Fruit fly (Drosophila melanogaster): ENCODE results near the gene CG17328.

Gene CG17328

dm6 chr2L:16287602-16288392 is 11.9 kb upstream of the CG17328 start, which contains the start of the genes crp and pkaap (continued):
- no peak for TF ChIP-seq Nf-YA (GFP tag; IDR thresholded peaks at IDR 0.05)
- TF ChIP-seq B-H2 (GFP tag; optimal IDR thresholded peaks at IDR 0.05): peak; percentile 90
- peak; percentile 46 for TF ChIP-seq Vsx1 (GFP tag; optimal IDR thresholded peaks at IDR 0.05)
- peak; percentile 82 for TF ChIP-seq Side (GFP tag; optimal IDR thresholded peaks at IDR 0.05)
- peak; percentile 54 for TF ChIP-seq pb (GFP tag; optimal IDR thresholded peaks at IDR 0.05)
- TF ChIP-seq CG9876 (GFP tag; optimal IDR thresholded peaks at IDR 0.05): peak; percentile 84
- no peak for TF ChIP-seq Dbx (GFP tag; IDR thresholded peaks at IDR 0.05)
- no peak for TF ChIP-seq CG14441 (GFP tag; IDR thresholded peaks at IDR 0.05)
- TF ChIP-seq fd64A (GFP tag; optimal IDR thresholded peaks at IDR 0.05): no peak
- peak; percentile 22 for TF ChIP-seq CG8281 (tag; optimal IDR thresholded peaks at IDR 0.05)
- TF ChIP-seq chinmo (GFP tag; IDR thresholded peaks at IDR 0.05; ENCODE audit: partially characterized antibody): no peak
- no peak for TF ChIP-seq dimm (GFP tag; IDR thresholded peaks at IDR 0.05)
- no peak for TF ChIP-seq Aef1 (GFP tag; IDR thresholded peaks at IDR 0.05)
- TF ChIP-seq CG17328 (GFP tag; IDR thresholded peaks at IDR 0.05): no peak
- peak; percentile 60 for TF ChIP-seq ftz-f1 (GFP tag; optimal IDR thresholded peaks at IDR 0.05)
- TF ChIP-seq Nf-YC (tag; optimal IDR thresholded peaks at IDR 0.05): peak; percentile 40
- TF ChIP-seq CG2678 (tag; optimal IDR thresholded peaks at IDR 0.05): no peak
- TF ChIP-seq sens-2 (GFP tag; IDR thresholded peaks at IDR 0.05): no peak
- no peak for TF ChIP-seq knrl (GFP tag; IDR thresholded peaks at IDR 0.05; ENCODE audit: partially characterized antibody)
- TF ChIP-seq sna (GFP tag; IDR thresholded peaks at IDR 0.05; ENCODE audit: partially characterized antibody): no peak
- TF ChIP-seq CG6854 (GFP tag; optimal IDR thresholded peaks at IDR 0.05): peak; percentile 37
- peak; percentile 61 for TF ChIP-seq CG1529 (GFP tag; optimal IDR thresholded peaks at IDR 0.05)
- peak; percentile 82 for TF ChIP-seq MTF-1 (GFP tag; optimal IDR thresholded peaks at IDR 0.05; ENCODE audit: borderline replicate concordance)
- TF ChIP-seq nerfin-1 (tag; optimal IDR thresholded peaks at IDR 0.05): no peak
- peak; percentile 90 for TF ChIP-seq grn (GFP tag; optimal IDR thresholded peaks at IDR 0.05)
- peak; percentile 78 for TF ChIP-seq CG18599 (GFP tag; optimal IDR thresholded peaks at IDR 0.05)
- TF ChIP-seq Hmr (GFP tag; optimal IDR thresholded peaks at IDR 0.05): peak; percentile 91
- TF ChIP-seq Six4 (GFP tag; optimal IDR thresholded peaks at IDR 0.05): peak; percentile 66
- peak; percentile 68 for TF ChIP-seq CG10431 (GFP tag; optimal IDR thresholded peaks at IDR 0.05)
- TF ChIP-seq Hand (GFP tag; optimal IDR thresholded peaks at IDR 0.05): peak; percentile 64
- peak; percentile 79 for TF ChIP-seq CG4282 (GFP tag; optimal IDR thresholded peaks at IDR 0.05)
- TF ChIP-seq ken (GFP tag; IDR thresholded peaks at IDR 0.05): no peak
- no peak for TF ChIP-seq B-H1 (GFP tag; IDR thresholded peaks at IDR 0.05)
- TF ChIP-seq Xbp1 (GFP tag; optimal IDR thresholded peaks at IDR 0.05): peak; percentile 87
- TF ChIP-seq Tbp (GFP tag; optimal IDR thresholded peaks at IDR 0.05): peak; percentile 37
- TF ChIP-seq eve (GFP tag; optimal IDR thresholded peaks at IDR 0.05): no peak
- TF ChIP-seq mirr (GFP tag; optimal IDR thresholded peaks at IDR 0.05): peak; percentile 75
- no peak for TF ChIP-seq CG11560 (tag; IDR thresholded peaks at IDR 0.05)
- TF ChIP-seq scrt (GFP tag; optimal IDR thresholded peaks at IDR 0.05): peak; percentile 63
- no peak for TF ChIP-seq ham (GFP tag; IDR thresholded peaks at IDR 0.05)
- no peak for TF ChIP-seq Awh (GFP tag; IDR thresholded peaks at IDR 0.05)
- peak; percentile 87 for TF ChIP-seq pum (GFP tag; optimal IDR thresholded peaks at IDR 0.05)
- no peak for TF ChIP-seq nau (GFP tag; optimal IDR thresholded peaks at IDR 0.05)
- TF ChIP-seq ems (GFP tag; optimal IDR thresholded peaks at IDR 0.05): peak; percentile 68
- peak; percentile 98 for TF ChIP-seq gfzf (GFP tag; optimal IDR thresholded peaks at IDR 0.05)
- no peak for TF ChIP-seq CG31441 (GFP tag; IDR thresholded peaks at IDR 0.05)
- TF ChIP-seq NC2α (GFP tag; optimal IDR thresholded peaks at IDR 0.05): peak; percentile 75
- no peak for TF ChIP-seq CG11085 (GFP tag; IDR thresholded peaks at IDR 0.05)
- no peak for TF ChIP-seq danr (GFP tag; IDR thresholded peaks at IDR 0.05)
- peak; percentile 22 for TF ChIP-seq CG14965 (GFP tag; optimal IDR thresholded peaks at IDR 0.05; ENCODE audit: borderline replicate concordance)

Data from whole organism, embryonic.